Worm (Caenorhabditis elegans): ENCODE results near the gene nlp-50.
A peak's percentile ranks its signal among the peaks of the same experiment; 100 is the strongest.
"Not testable (repeated sequence)": the region's sequence is repeated elsewhere in the genome, so short reads cannot be mapped to it uniquely, and the experiment has no call there.

nlp-50 gene

ce11 chrII:6775076-6775475 is 10.2 kb downstream of the nlp-50 start, which contains the start of gene agr-1:
Gene agr-1 (minus strand): TSS chrII:6775176.
- not testable (repeated sequence) for TF ChIP-seq hmg-4 (GFP tag; optimal IDR thresholded peaks at IDR 0.05); F13C5.2 (tag; optimal IDR thresholded peaks at IDR 0.05); ama-1 (optimal IDR thresholded peaks at IDR 0.05)

- TF ChIP-seq tbx-11 (GFP tag; IDR thresholded peaks at IDR 0.05) (no peak), sea-1 (GFP tag; conservative IDR thresholded peaks at IDR 0.05) (no peak), ets-7 (tag; optimal IDR thresholded peaks at IDR 0.05) (no peak), ceh-13 (GFP tag; optimal IDR thresholded peaks at IDR 0.05) (no peak), tra-4 (tag; optimal IDR thresholded peaks at IDR 0.05) (no peak), aly-1 (tag; optimal IDR thresholded peaks at IDR 0.05) (no peak), B0310.2 (tag; optimal IDR thresholded peaks at IDR 0.05) (no peak), flt-1 (GFP tag; IDR thresholded peaks at IDR 0.05) (no peak), scrt-1 (GFP tag; IDR thresholded peaks at IDR 0.05) (no peak), ceh-36 (tag; optimal IDR thresholded peaks at IDR 0.05) (no peak), F13C5.2 (tag; optimal IDR thresholded peaks at IDR 0.05) (no peak), hnd-1 (tag; optimal IDR thresholded peaks at IDR 0.05) (no peak), pes-1 (GFP tag; IDR thresholded peaks at IDR 0.05) (no peak), hmbx-1 (tag; optimal IDR thresholded peaks at IDR 0.05) (no peak), tbx-37 (GFP tag; conservative IDR thresholded peaks at IDR 0.05) (peak; percentile 75), ama-1 (optimal IDR thresholded peaks at IDR 0.05) (no peak), hmg-4 (GFP tag; optimal IDR thresholded peaks at IDR 0.05) (peak; percentile 35)
Measured at ce11 chrII:6776418-6777034, 11.7 kb downstream of the nlp-50 start, which contains the start of gene ssup-72. Gene ssup-72 (plus strand): TSS chrII:6776598.

- TF ChIP-seq flt-1 (GFP tag; IDR thresholded peaks at IDR 0.05), result no peak
- no peak for TF ChIP-seq pes-1 (GFP tag; IDR thresholded peaks at IDR 0.05)
- no peak for TF ChIP-seq tbx-11 (GFP tag; IDR thresholded peaks at IDR 0.05)
- no peak for TF ChIP-seq sea-1 (GFP tag; conservative IDR thresholded peaks at IDR 0.05)
- no peak for TF ChIP-seq hnd-1 (tag; optimal IDR thresholded peaks at IDR 0.05)
- TF ChIP-seq ama-1 (optimal IDR thresholded peaks at IDR 0.05), result no peak
- no peak for TF ChIP-seq tra-4 (tag; optimal IDR thresholded peaks at IDR 0.05)
- no peak for TF ChIP-seq aly-1 (tag; optimal IDR thresholded peaks at IDR 0.05)
Measured at ce11 chrII:6779104-6779503, 14.3 kb downstream of the nlp-50 start, which contains the start of gene T13C2.7. Gene T13C2.7 (plus strand): TSS chrII:6779404.

- TF ChIP-seq pes-1 (GFP tag; IDR thresholded peaks at IDR 0.05) (no peak), hnd-1 (tag; optimal IDR thresholded peaks at IDR 0.05) (no peak), sea-1 (GFP tag; conservative IDR thresholded peaks at IDR 0.05) (no peak), tbx-11 (GFP tag; IDR thresholded peaks at IDR 0.05) (no peak), F13C5.2 (tag; optimal IDR thresholded peaks at IDR 0.05) (no peak), tra-4 (tag; optimal IDR thresholded peaks at IDR 0.05) (no peak), ceh-13 (GFP tag; optimal IDR thresholded peaks at IDR 0.05) (no peak), aly-1 (tag; optimal IDR thresholded peaks at IDR 0.05) (no peak), ceh-36 (tag; optimal IDR thresholded peaks at IDR 0.05) (no peak)
Measured at ce11 chrII:6781231-6781630, 16.4 kb downstream of the nlp-50 start.

ce11 chrII:6781983-6782382 is 17.1 kb downstream of the nlp-50 start:
- no peak for TF ChIP-seq tra-4 (tag; optimal IDR thresholded peaks at IDR 0.05)

- TF ChIP-seq hmg-4 (GFP tag; optimal IDR thresholded peaks at IDR 0.05), result peak; percentile 50
- TF ChIP-seq hnd-1 (tag; optimal IDR thresholded peaks at IDR 0.05), result no peak
- no peak for TF ChIP-seq ets-7 (tag; optimal IDR thresholded peaks at IDR 0.05)
- TF ChIP-seq flt-1 (GFP tag; IDR thresholded peaks at IDR 0.05), result no peak
- no peak for TF ChIP-seq B0310.2 (tag; optimal IDR thresholded peaks at IDR 0.05)
Measured at ce11 chrII:6782738-6783163, 17.9 kb downstream of the nlp-50 start.

- TF ChIP-seq ama-1 (optimal IDR thresholded peaks at IDR 0.05) (no peak), scrt-1 (GFP tag; IDR thresholded peaks at IDR 0.05) (no peak), ets-7 (tag; optimal IDR thresholded peaks at IDR 0.05) (no peak), tbx-11 (GFP tag; IDR thresholded peaks at IDR 0.05) (no peak), tbx-37 (GFP tag; conservative IDR thresholded peaks at IDR 0.05) (no peak), hnd-1 (tag; optimal IDR thresholded peaks at IDR 0.05) (no peak)
Measured at ce11 chrII:6783377-6783829, 18.6 kb downstream of the nlp-50 start, which contains the start of gene gldi-2. Gene gldi-2 (plus strand): TSS chrII:6783427.

ce11 chrII:6788672-6789298 is 24.0 kb downstream of the nlp-50 start, which contains the start of gene T13C2.3:
Gene T13C2.3 (plus strand): TSS chrII:6789248.
- TF ChIP-seq scrt-1 (GFP tag; IDR thresholded peaks at IDR 0.05) (no peak), ama-1 (optimal IDR thresholded peaks at IDR 0.05) (no peak), B0310.2 (tag; optimal IDR thresholded peaks at IDR 0.05) (no peak), ceh-36 (tag; optimal IDR thresholded peaks at IDR 0.05) (no peak), tra-4 (tag; optimal IDR thresholded peaks at IDR 0.05) (no peak), hmg-4 (GFP tag; optimal IDR thresholded peaks at IDR 0.05) (no peak), hnd-1 (tag; optimal IDR thresholded peaks at IDR 0.05) (no peak), aly-1 (tag; optimal IDR thresholded peaks at IDR 0.05) (no peak), tbx-11 (GFP tag; IDR thresholded peaks at IDR 0.05) (no peak), ets-7 (tag; optimal IDR thresholded peaks at IDR 0.05) (no peak), pes-1 (GFP tag; IDR thresholded peaks at IDR 0.05) (no peak), tbx-37 (GFP tag; conservative IDR thresholded peaks at IDR 0.05) (no peak), ceh-13 (GFP tag; optimal IDR thresholded peaks at IDR 0.05) (no peak), F13C5.2 (tag; optimal IDR thresholded peaks at IDR 0.05) (no peak), sea-1 (GFP tag; conservative IDR thresholded peaks at IDR 0.05) (no peak), hmbx-1 (tag; optimal IDR thresholded peaks at IDR 0.05) (no peak), flt-1 (GFP tag; IDR thresholded peaks at IDR 0.05) (no peak)
